Fruit fly (Drosophila melanogaster) whole organism, embryonic: ENCODE measurements around the gene CG7943.

ENCODE experiments used
- B-H1 ChIP-seq: fragments of 200-800 bp; sonication (Bioruptor generic); IDR thresholded peaks from 3 replicates; pipeline ENCODE4 v1.3.6; 2022; ENCODE audit warnings: missing biosample characterization, missing genetic modification characterization
- B-H2 ChIP-seq: fragments of 200-800 bp; sonication (Bioruptor generic); optimal IDR thresholded peaks from 2 replicates; lab custom pipeline; 2018; ENCODE audit warnings: missing biosample characterization, mild to moderate bottlenecking, missing genetic modification characterization
- CG10267 ChIP-seq: fragments of 200-800 bp; sonication (Bioruptor generic); optimal IDR thresholded peaks from 2 replicates; lab custom pipeline; 2018; ENCODE audit warnings: missing biosample characterization, mild to moderate bottlenecking, missing genetic modification characterization, moderate library complexity
- CG10321 ChIP-seq: fragments of 200-800 bp; sonication (Bioruptor generic); IDR thresholded peaks from 2 replicates; pipeline ENCODE4 v1.3.6; 2022; ENCODE audit warnings: missing biosample characterization, missing genetic modification characterization
- CG10431 ChIP-seq: fragments of 200-800 bp; sonication (Bioruptor generic); optimal IDR thresholded peaks from 3 replicates; lab custom pipeline; 2018; ENCODE audit warnings: missing biosample characterization, mild to moderate bottlenecking, missing genetic modification characterization
- CG10565 ChIP-seq: fragments of 200-800 bp; sonication (Bioruptor generic); optimal IDR thresholded peaks from 3 replicates; lab custom pipeline; 2016; ENCODE audit warnings: missing biosample characterization, mild to moderate bottlenecking, missing genetic modification characterization
- CG11093 ChIP-seq: fragments of 200-800 bp; sonication (Bioruptor generic); IDR thresholded peaks from 3 replicates; pipeline ENCODE4 v1.3.6; 2022; ENCODE audit warnings: missing biosample characterization, missing genetic modification characterization
- CG12219 ChIP-seq: fragments of 200-800 bp; sonication (Bioruptor generic); optimal IDR thresholded peaks from 3 replicates; lab custom pipeline; 2018; ENCODE audit warnings: missing biosample characterization, mild to moderate bottlenecking, missing genetic modification characterization
- CG14050 ChIP-seq: fragments of 200-800 bp; sonication (Bioruptor generic); IDR thresholded peaks from 3 replicates; pipeline ENCODE4 v1.3.6; 2022; ENCODE audit warnings: missing biosample characterization, missing genetic modification characterization
- CG14710 ChIP-seq: fragments of 200-800 bp; sonication (Bioruptor generic); optimal IDR thresholded peaks from 3 replicates; lab custom pipeline; 2019; ENCODE audit warnings: missing biosample characterization, mild to moderate bottlenecking, missing genetic modification characterization, moderate library complexity
- CG15073 ChIP-seq: fragments of 200-800 bp; sonication (Bioruptor generic); optimal IDR thresholded peaks from 2 replicates; lab custom pipeline; 2016; ENCODE audit warnings: missing biosample characterization, missing genetic modification characterization
- CG2712 ChIP-seq: fragments of 200-800 bp; optimal IDR thresholded peaks from 3 replicates; lab custom pipeline; 2019; ENCODE audit warnings: missing biosample characterization, mild to moderate bottlenecking, missing genetic modification characterization, moderate library complexity
- CG2875 ChIP-seq: fragments of 200-800 bp; sonication (Bioruptor generic); optimal IDR thresholded peaks from 2 replicates; lab custom pipeline; 2017; ENCODE audit warnings: missing biosample characterization, mild to moderate bottlenecking, missing genetic modification characterization, missing genetic modification reagents
- CG3065 ChIP-seq: fragments of 200-800 bp; sonication (Bioruptor generic); optimal IDR thresholded peaks from 2 replicates; lab custom pipeline; 2016; ENCODE audit warnings: missing biosample characterization, missing genetic modification characterization
- CG31365 ChIP-seq: fragments of 200-800 bp; sonication (Bioruptor generic); optimal IDR thresholded peaks from 2 replicates; lab custom pipeline; 2018; ENCODE audit warnings: missing biosample characterization, mild to moderate bottlenecking, missing genetic modification characterization
- CG31388 ChIP-seq: fragments of 200-800 bp; sonication (Bioruptor generic); optimal IDR thresholded peaks from 2 replicates; lab custom pipeline; 2016; ENCODE audit warnings: missing biosample characterization, missing genetic modification characterization
- CG32532 ChIP-seq: fragments of 200-800 bp; sonication (Bioruptor generic); IDR thresholded peaks from 2 replicates; pipeline ENCODE4 v1.3.6; 2022; ENCODE audit warnings: missing biosample characterization, missing genetic modification characterization
- CG4360 ChIP-seq: fragments of 200-800 bp; sonication (Bioruptor generic); IDR thresholded peaks from 2 replicates; pipeline ENCODE4 v1.3.6; 2022; ENCODE audit warnings: missing biosample characterization, missing genetic modification characterization
- CG6689 ChIP-seq: fragments of 200-800 bp; sonication (Bioruptor generic); IDR thresholded peaks from 2 replicates; pipeline ENCODE4 v1.3.6; 2022; ENCODE audit warnings: missing biosample characterization, missing genetic modification characterization
- CG7928 ChIP-seq: fragments of 200-800 bp; sonication (Bioruptor generic); optimal IDR thresholded peaks from 2 replicates; lab custom pipeline; 2017; ENCODE audit warnings: missing biosample characterization, mild to moderate bottlenecking, missing genetic modification characterization
- CG8388 ChIP-seq: fragments of 200-800 bp; sonication (Bioruptor generic); optimal IDR thresholded peaks from 2 replicates; lab custom pipeline; 2019; ENCODE audit warnings: missing biosample characterization, mild to moderate bottlenecking, missing genetic modification characterization, moderate library complexity
- CTCF ChIP-seq: fragments of 200-800 bp; sonication (Bioruptor generic); optimal IDR thresholded peaks from 2 replicates; lab custom pipeline; 2017; ENCODE audit warnings: missing biosample characterization, mild to moderate bottlenecking, missing genetic modification characterization, moderate library complexity
- Camta ChIP-seq: fragments of 200-800 bp; sonication (Bioruptor generic); optimal IDR thresholded peaks from 2 replicates; lab custom pipeline; 2016; ENCODE audit warnings: missing biosample characterization, missing genetic modification characterization
- D19B ChIP-seq: fragments of 200-800 bp; sonication (Bioruptor generic); optimal IDR thresholded peaks from 2 replicates; lab custom pipeline; 2017; ENCODE audit warnings: missing biosample characterization, mild to moderate bottlenecking, missing genetic modification characterization
- Doc2 ChIP-seq: fragments of 200-800 bp; sonication (Bioruptor generic); IDR thresholded peaks from 2 replicates; pipeline ENCODE4 v1.3.6; 2022; ENCODE audit warnings: missing biosample characterization, missing genetic modification characterization
- Drgx ChIP-seq: fragments of 200-800 bp; sonication (Bioruptor generic); IDR thresholded peaks from 2 replicates; pipeline ENCODE4 v1.3.6; 2022; ENCODE audit warnings: missing biosample characterization, missing genetic modification characterization
- E2f2 ChIP-seq: fragments of 200-800 bp; sonication (Bioruptor generic); IDR thresholded peaks from 2 replicates; pipeline ENCODE4 v1.3.6; 2022; ENCODE audit warnings: missing biosample characterization, missing genetic modification characterization
- HHEX ChIP-seq: fragments of 200-800 bp; sonication (Bioruptor generic); optimal IDR thresholded peaks from 3 replicates; lab custom pipeline; 2017; ENCODE audit warnings: missing biosample characterization, mild to moderate bottlenecking, missing genetic modification characterization, missing genetic modification reagents
- Hr78 ChIP-seq, 2 experiments: fragments of 200-800 bp in 1 of 2; fragments of >200 bp in 1 of 2; sonication (Bioruptor generic) in 1 of 2; optimal IDR thresholded peaks; 2 replicates each; lab custom pipeline; 2017 to 2019; ENCODE audit warnings: missing biosample characterization in 2 of 2, missing genetic modification characterization in 2 of 2, mild to moderate bottlenecking in 1 of 2, moderate library complexity in 1 of 2
- Lhr ChIP-seq: fragments of 200-800 bp; sonication (Bioruptor generic); optimal IDR thresholded peaks from 3 replicates; lab custom pipeline; 2017; ENCODE audit warnings: mild to moderate bottlenecking, missing biosample characterization, missing genetic modification reagents, missing genetic modification characterization
- MBD-R2 ChIP-seq: fragments of 200-800 bp; sonication (Bioruptor generic); IDR thresholded peaks from 2 replicates; pipeline ENCODE4 v1.3.6; 2022; ENCODE audit warnings: missing biosample characterization, missing genetic modification characterization
- MTF-1 ChIP-seq: fragments of 200-800 bp; sonication (Bioruptor generic); optimal IDR thresholded peaks from 2 replicates; lab custom pipeline; 2018; ENCODE audit warnings: missing biosample characterization, mild to moderate bottlenecking, missing genetic modification characterization, borderline replicate concordance
- Mad ChIP-seq: fragments of 200-800 bp; sonication (Bioruptor generic); optimal IDR thresholded peaks from 2 replicates; lab custom pipeline; 2016; ENCODE audit warnings: missing biosample characterization, missing genetic modification characterization
- NK7.1 ChIP-seq: fragments of 200-800 bp; sonication (Bioruptor generic); optimal IDR thresholded peaks from 3 replicates; lab custom pipeline; 2016; ENCODE audit warnings: missing biosample characterization, missing genetic modification characterization
- Vsx1 ChIP-seq: fragments of 200-800 bp; sonication (Bioruptor generic); optimal IDR thresholded peaks from 2 replicates; lab custom pipeline; 2017; ENCODE audit warnings: missing biosample characterization, mild to moderate bottlenecking, missing genetic modification characterization, missing genetic modification reagents
- ara ChIP-seq: fragments of 200-800 bp; sonication (Bioruptor generic); IDR thresholded peaks from 2 replicates; pipeline ENCODE4 v1.3.6; 2022; ENCODE audit warnings: missing biosample characterization, missing genetic modification characterization
- br ChIP-seq: fragments of >200 bp; optimal IDR thresholded peaks from 2 replicates; lab custom pipeline; 2017
- ewg ChIP-seq: fragments of 200-800 bp; sonication (Bioruptor generic); optimal IDR thresholded peaks from 3 replicates; lab custom pipeline; 2017; ENCODE audit warnings: mild to moderate bottlenecking, missing biosample characterization, missing genetic modification reagents, missing genetic modification characterization
- fd102C ChIP-seq: fragments of 200-800 bp; sonication (Bioruptor generic); optimal IDR thresholded peaks from 2 replicates; lab custom pipeline; 2018; ENCODE audit warnings: missing biosample characterization, mild to moderate bottlenecking, missing genetic modification characterization, moderate library complexity
- fu2 ChIP-seq: fragments of 200-800 bp; sonication (Bioruptor generic); optimal IDR thresholded peaks from 2 replicates; lab custom pipeline; 2016; ENCODE audit warnings: missing biosample characterization, missing genetic modification characterization
- hkb ChIP-seq, 2 experiments: fragments of 200-800 bp in 1 of 2; fragments of >200 bp in 1 of 2; sonication (Bioruptor generic) in 1 of 2; IDR thresholded peaks in 1 of 2; optimal IDR thresholded peaks in 1 of 2; 2 replicates each; pipeline versions ENCODE4 v1.3.6 to Lab custom; 2017 to 2022; ENCODE audit warnings: missing biosample characterization in 1 of 2, missing genetic modification characterization in 1 of 2
- lilli ChIP-seq: fragments of 200-800 bp; sonication (Bioruptor generic); optimal IDR thresholded peaks from 3 replicates; lab custom pipeline; 2016; ENCODE audit warnings: missing biosample characterization, missing genetic modification characterization
- nom ChIP-seq: fragments of 200-800 bp; sonication (Bioruptor generic); optimal IDR thresholded peaks from 2 replicates; lab custom pipeline; 2017; ENCODE audit warnings: missing biosample characterization, missing genetic modification characterization, mild to moderate bottlenecking, moderate library complexity, missing genetic modification reagents
- pan ChIP-seq, 4 experiments: fragments of >200 bp in 3 of 4; fragments of 200-800 bp in 1 of 4; sonication (Bioruptor generic) in 1 of 4; optimal IDR thresholded peaks in 3 of 4; IDR thresholded peaks in 1 of 4; 2 replicates each; pipeline versions ENCODE4 v1.3.6 to Lab custom; 2017 to 2022; ENCODE audit warnings: missing biosample characterization in 2 of 4, missing genetic modification characterization in 2 of 4, mixed read lengths in 1 of 4
- phol ChIP-seq: fragments of 200-800 bp; sonication (Bioruptor generic); optimal IDR thresholded peaks from 3 replicates; lab custom pipeline; 2018; ENCODE audit warnings: missing biosample characterization, mild to moderate bottlenecking, missing genetic modification characterization, moderate library complexity
- sisA ChIP-seq: fragments of 200-800 bp; sonication (Bioruptor generic); IDR thresholded peaks from 2 replicates; pipeline ENCODE4 v1.3.6; 2022; ENCODE audit warnings: missing biosample characterization, missing genetic modification characterization
- stc ChIP-seq: fragments of 200-800 bp; sonication (Bioruptor generic); IDR thresholded peaks from 2 replicates; pipeline ENCODE4 v1.3.6; 2022; ENCODE audit warnings: missing biosample characterization, missing genetic modification characterization
- tio ChIP-seq: fragments of 200-800 bp; sonication (Bioruptor generic); optimal IDR thresholded peaks from 2 replicates; lab custom pipeline; 2017; ENCODE audit warnings: missing biosample characterization, missing genetic modification characterization, inconsistent platforms
- unc-4 ChIP-seq: fragments of 200-800 bp; sonication (Bioruptor generic); IDR thresholded peaks from 2 replicates; pipeline ENCODE4 v1.3.6; 2022; ENCODE audit warnings: missing biosample characterization, missing genetic modification characterization; ENCODE audit not compliant: partially characterized antibody
- usp ChIP-seq: fragments of >200 bp; optimal IDR thresholded peaks from 2 replicates; lab custom pipeline; 2017; ENCODE audit warnings: missing biosample characterization, missing genetic modification characterization

CG7943 gene

DNA sequence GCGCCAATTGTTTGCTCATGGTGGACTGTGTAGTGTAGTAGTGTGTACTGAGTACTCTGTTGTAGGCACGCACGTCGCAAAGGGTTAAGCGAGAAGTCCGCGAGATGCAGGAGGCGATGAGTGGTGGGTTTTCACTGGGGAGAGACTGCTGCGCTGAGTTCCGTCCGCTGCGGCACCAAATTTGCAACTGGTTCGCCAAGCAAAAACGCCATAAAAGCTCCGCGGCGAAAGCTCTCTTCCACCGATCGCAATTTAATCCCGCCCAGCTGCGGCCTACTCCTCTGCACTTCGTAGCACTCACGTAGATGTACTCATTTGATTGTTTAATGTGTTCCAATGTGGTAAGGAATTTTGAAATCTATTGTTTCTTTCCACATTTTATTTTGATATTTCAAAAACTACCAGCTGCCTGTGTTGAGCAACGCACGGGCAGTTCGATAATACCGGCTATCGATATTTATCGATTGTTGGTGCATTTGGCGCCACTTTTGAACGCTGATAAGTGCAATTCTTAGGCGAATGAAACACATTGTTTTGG is 31.2 kb upstream of the CG7943 start, which contains the start of gene CG7920 (continued):
- TF ChIP-seq tio (GFP tag; lab: Kevin White, UChicago) (no peak), phol (peak; percentile 56), B-H2 (GFP tag; lab: Kevin White, UChicago) (no peak), CG2875 (GFP tag; lab: Kevin White, UChicago) (no peak), CG3065 (no peak), lilli (peak; percentile 22), CG31365 (tag; lab: Kevin White, UChicago) (no peak), E2f2 (GFP tag; lab: Robert Waterston, UW) (peak; percentile 99), br (lab: Kevin White, UChicago) (no peak), fu2 (no peak), CG12219 (GFP tag; lab: Kevin White, UChicago) (no peak), Vsx1 (GFP tag; lab: Kevin White, UChicago) (no peak), CG4360 (GFP tag; lab: Robert Waterston, UW) (no peak), CG10431 (GFP tag; lab: Kevin White, UChicago) (no peak), HHEX (no peak), sisA (GFP tag; lab: Robert Waterston, UW) (no peak), pan (optimal IDR thresholded peaks at IDR 0.05; lab: Kevin White, UChicago) (no peak), pan (GFP tag; optimal IDR thresholded peaks at IDR 0.05 in 1 of 2, IDR thresholded peaks at IDR 0.05 in 1 of 2) (no peak), MTF-1 (GFP tag; lab: Kevin White, UChicago) (no peak), usp (GFP tag; lab: Kevin White, UChicago) (no peak), ara (no peak), Doc2 (GFP tag; lab: Robert Waterston, UW) (no peak), ewg (peak; percentile 3), CG14050 (GFP tag; lab: Robert Waterston, UW) (no peak), CG14710 (tag; lab: Kevin White, UChicago) (peak; percentile 39), CG10565 (GFP tag; lab: Kevin White, UChicago) (no peak), B-H1 (no peak), CG7928 (GFP tag; lab: Kevin White, UChicago) (no peak), fd102C (no peak), Drgx (GFP tag; lab: Robert Waterston, UW) (peak; percentile 50; the same call in 1 of the 2 replicates), CG31388 (GFP tag; lab: Kevin White, UChicago) (no peak), stc (GFP tag; lab: Robert Waterston, UW) (no peak), CG2712 (peak; percentile 6), CTCF (GFP tag; lab: Kevin White, UChicago) (peak; percentile 75), CG15073 (GFP tag; lab: Kevin White, UChicago) (no peak), D19B (no peak), unc-4 (GFP tag; lab: Robert Waterston, UW) (peak; percentile 83), CG11093 (no peak), NK7.1 (GFP tag; lab: Kevin White, UChicago) (no peak), CG10321 (GFP tag; lab: Robert Waterston, UW) (0 out of 2 replicates have a peak, but pooled peaks have one; percentile 27), CG10267 (tag; lab: Kevin White, UChicago) (peak; percentile 98), CG32532 (peak; percentile 41; the same call in 1 of the 2 replicates), hkb (optimal IDR thresholded peaks at IDR 0.05; lab: Kevin White, UChicago) (no peak), hkb (GFP tag; IDR thresholded peaks at IDR 0.05; lab: Robert Waterston, UW) (peak; percentile 33), Lhr (GFP tag; lab: Kevin White, UChicago) (peak; percentile 30), Mad (no peak), Hr78 (GFP tag; optimal IDR thresholded peaks at IDR 0.05; lab: Kevin White, UChicago) (no peak), MBD-R2 (GFP tag; lab: Robert Waterston, UW) (peak; percentile 29; the same call in 1 of the 2 replicates), CG6689 (GFP tag; lab: Robert Waterston, UW) (no peak), nom (GFP tag; lab: Kevin White, UChicago) (peak; percentile 77), CG8388 (no peak), Camta (GFP tag; lab: Kevin White, UChicago) (no peak)
